Worm (Caenorhabditis elegans): ENCODE measurements around the gene fbxa-5.

Gene fbxa-5

ce11 chrIII:1288473-1289056, 51.6 kb downstream of the fbxa-5 start, which contains the start of gene fbxa-50:
fbxa-50 (minus strand) TSS chrIII:1288523.
- TF ChIP-seq unc-62 (GFP tag; optimal IDR thresholded peaks at IDR 0.05) (no peak), mdl-1 (tag; optimal IDR thresholded peaks at IDR 0.05) (no peak), nhr-129 (tag; optimal IDR thresholded peaks at IDR 0.05) (peak; percentile 64)

Measured in whole organism, L2 larva.